Fruit fly (Drosophila melanogaster) S2 (cell line): ENCODE measurements around the gene CG43184.

Experiments
- CG8478 ChIP-seq: fragments of >200 bp; optimal IDR thresholded peaks from 2 replicates; lab custom pipeline; 2018
- CTCF ChIP-seq, 2 experiments: fragments of >200 bp; optimal IDR thresholded peaks; 2 replicates each; lab custom pipeline; 2018

- no peak for TF ChIP-seq CG8478
- TF ChIP-seq CTCF (optimal IDR thresholded peaks at IDR 0.05; lab: Kevin White, UChicago), result no peak
Observed at dm6 chr3L:13864568-13864967, 27.0 kb downstream of the CG43184 start.
